Fruit fly (Drosophila melanogaster): ENCODE results near the gene CG46281.

Gene CG46281

dm6 chr3R:13051298-13051723, 21.2 kb upstream of the CG46281 start, which contains the start of gene CG7966 (continued):
- peak; percentile 9 for TF ChIP-seq CG12299 (tag; optimal IDR thresholded peaks at IDR 0.05)
- no peak for TF ChIP-seq oc (tag; optimal IDR thresholded peaks at IDR 0.05)
- peak; percentile 58; the same call in 1 of the 4 replicates for TF ChIP-seq chinmo (GFP tag; IDR thresholded peaks at IDR 0.05; ENCODE audit: partially characterized antibody)
- peak; percentile 95 for TF ChIP-seq CG3163 (GFP tag; optimal IDR thresholded peaks at IDR 0.05)
- no peak for TF ChIP-seq zen2 (GFP tag; IDR thresholded peaks at IDR 0.05; ENCODE audit: partially characterized antibody)
- TF ChIP-seq CG17361 (GFP tag; IDR thresholded peaks at IDR 0.05), result 0 out of 3 replicates have a peak, but pooled peaks have one; percentile 6
- no peak for TF ChIP-seq CG4404 (GFP tag; IDR thresholded peaks at IDR 0.05)
- TF ChIP-seq CG2199 (GFP tag; IDR thresholded peaks at IDR 0.05), result no peak
- TF ChIP-seq CG13287 (GFP tag; IDR thresholded peaks at IDR 0.05; ENCODE audit: partially characterized antibody), result peak; percentile 9
- peak; percentile 83 for TF ChIP-seq Med (GFP tag)
- TF ChIP-seq CG34376 (GFP tag; optimal IDR thresholded peaks at IDR 0.05), result peak; percentile 49
- TF ChIP-seq CG32532 (GFP tag; IDR thresholded peaks at IDR 0.05), result peak; percentile 38; the same call in 1 of the 2 replicates
- TF ChIP-seq hkb (optimal IDR thresholded peaks at IDR 0.05), result no peak
- 0 out of 2 replicates have a peak, but pooled peaks have one; percentile 49 for TF ChIP-seq hkb (GFP tag; IDR thresholded peaks at IDR 0.05)
- peak; percentile 24 for TF ChIP-seq cg (GFP tag; optimal IDR thresholded peaks at IDR 0.05)
- TF ChIP-seq vvl (GFP tag; IDR thresholded peaks at IDR 0.05), result peak; percentile 51; the same call in 1 of the 2 replicates
- 0 out of 3 replicates have a peak, but pooled peaks have one; percentile 56 for TF ChIP-seq Dbx (GFP tag; IDR thresholded peaks at IDR 0.05)
- no peak for TF ChIP-seq CG31441 (GFP tag; IDR thresholded peaks at IDR 0.05)
- no peak for TF ChIP-seq CG1602 (GFP tag; optimal IDR thresholded peaks at IDR 0.05)
- no peak for TF ChIP-seq CG9817 (tag; optimal IDR thresholded peaks at IDR 0.05)
- peak; percentile 90 for TF ChIP-seq eyg (GFP tag; optimal IDR thresholded peaks at IDR 0.05)
- peak; percentile 87 for TF ChIP-seq exex (tag; optimal IDR thresholded peaks at IDR 0.05)
- TF ChIP-seq Adf1 (GFP tag; IDR thresholded peaks at IDR 0.05), result peak; percentile 26; the same call in 1 of the 2 replicates
- no peak for TF ChIP-seq h (optimal IDR thresholded peaks at IDR 0.05)
- TF ChIP-seq amos (GFP tag; IDR thresholded peaks at IDR 0.05; ENCODE audit: partially characterized antibody), result peak; percentile 26; the same call in 1 of the 2 replicates
- TF ChIP-seq Deaf1 (tag; optimal IDR thresholded peaks at IDR 0.05), result peak; percentile 34
- TF ChIP-seq CG3847 (GFP tag; IDR thresholded peaks at IDR 0.05), result no peak
- TF ChIP-seq E2f1 (GFP tag; IDR thresholded peaks at IDR 0.05), result no peak
- no peak for TF ChIP-seq CG10147 (GFP tag; optimal IDR thresholded peaks at IDR 0.05)
- TF ChIP-seq Trl (optimal IDR thresholded peaks at IDR 0.05), result peak; percentile 65 to 81
- no peak for TF ChIP-seq Trl (GFP tag; optimal IDR thresholded peaks at IDR 0.05)
- TF ChIP-seq Eip74EF (GFP tag; optimal IDR thresholded peaks at IDR 0.05), result peak in 1 of 2 experiments; percentile 47
- TF ChIP-seq CG4424 (GFP tag; optimal IDR thresholded peaks at IDR 0.05), result no peak
- 0 out of 3 replicates have a peak, but pooled peaks have one; percentile 41 for TF ChIP-seq otp (GFP tag; IDR thresholded peaks at IDR 0.05)
- no peak for TF ChIP-seq CG8089 (GFP tag; optimal IDR thresholded peaks at IDR 0.05)
- peak; percentile 23 for TF ChIP-seq bigmax (GFP tag; optimal IDR thresholded peaks at IDR 0.05)
- TF ChIP-seq CG11695 (GFP tag; IDR thresholded peaks at IDR 0.05), result peak; percentile 76
- TF ChIP-seq fd64A (GFP tag; optimal IDR thresholded peaks at IDR 0.05), result peak; percentile 32
- TF ChIP-seq CG6254 (GFP tag; optimal IDR thresholded peaks at IDR 0.05), result peak; percentile 36
- TF ChIP-seq CG11456 (GFP tag; IDR thresholded peaks at IDR 0.05), result 0 out of 3 replicates have a peak, but pooled peaks have one; percentile 30
- no peak for TF ChIP-seq CG10366 (GFP tag; IDR thresholded peaks at IDR 0.05)
- no peak for TF ChIP-seq CG15011 (GFP tag; optimal IDR thresholded peaks at IDR 0.05)
- TF ChIP-seq ftz-f1 (GFP tag; optimal IDR thresholded peaks at IDR 0.05), result peak; percentile 66
- no peak for TF ChIP-seq Meics (GFP tag; optimal IDR thresholded peaks at IDR 0.05)
- peak; percentile 48 for TF ChIP-seq CG6813 (GFP tag; optimal IDR thresholded peaks at IDR 0.05)
- TF ChIP-seq CG6854 (GFP tag; optimal IDR thresholded peaks at IDR 0.05), result peak; percentile 32
- TF ChIP-seq MTF-1 (GFP tag; optimal IDR thresholded peaks at IDR 0.05; ENCODE audit: borderline replicate concordance), result peak; percentile 38
- TF ChIP-seq HHEX (GFP tag; optimal IDR thresholded peaks at IDR 0.05), result peak; percentile 7
- TF ChIP-seq kay (GFP tag; optimal IDR thresholded peaks at IDR 0.05), result peak; percentile 44
- no peak for TF ChIP-seq CG30431 (GFP tag; optimal IDR thresholded peaks at IDR 0.05)
- no peak for TF ChIP-seq CG1529 (GFP tag; optimal IDR thresholded peaks at IDR 0.05)

All from whole organism, embryonic.